Worm (Caenorhabditis elegans) whole organism, L2 larva: ENCODE data around the gene C35B1.9.

Experiments
- C34F6.9 ChIP-seq: fragments of 150-350 bp; optimal IDR thresholded peaks from 2 replicates; lab custom pipeline; 2014; ENCODE audit warnings: missing biosample characterization, missing genetic modification characterization
- F13H6.1 ChIP-seq: sonication (generic microtip); optimal IDR thresholded peaks from 2 replicates; lab custom pipeline; 2016; ENCODE audit warnings: missing genetic modification characterization, missing compliant biosample characterization
- R02D3.7 ChIP-seq: fragments of 150-350 bp; optimal IDR thresholded peaks from 2 replicates; lab custom pipeline; 2014; ENCODE audit warnings: missing biosample characterization, missing genetic modification characterization
- Y55F3AM.14 ChIP-seq: fragments of 200-800 bp; sonication (Bioruptor generic); optimal IDR thresholded peaks from 2 replicates; lab custom pipeline; 2018; ENCODE audit warnings: mild to moderate bottlenecking, missing genetic modification characterization, missing compliant biosample characterization
- ZK546.5 ChIP-seq: sonication (generic microtip); optimal IDR thresholded peaks from 2 replicates; lab custom pipeline; 2017; ENCODE audit warnings: missing biosample characterization, missing genetic modification characterization
- alr-1 ChIP-seq: fragments of 150-350 bp; optimal IDR thresholded peaks from 2 replicates; lab custom pipeline; 2014; ENCODE audit warnings: missing biosample characterization, missing genetic modification characterization
- aly-2 ChIP-seq: fragments of 150-350 bp; optimal IDR thresholded peaks from 2 replicates; lab custom pipeline; 2014; ENCODE audit warnings: missing biosample characterization, missing genetic modification characterization
- ama-1 ChIP-seq: fragments of 150-350 bp; optimal IDR thresholded peaks from 2 replicates; lab custom pipeline; 2018; ENCODE audit warnings: inconsistent platforms
- blmp-1 ChIP-seq: sonication (generic microtip); optimal IDR thresholded peaks from 2 replicates; lab custom pipeline; 2017; ENCODE audit warnings: missing genetic modification characterization, mild to moderate bottlenecking, missing compliant biosample characterization, antibody characterized with exemption, moderate library complexity; ENCODE audit not compliant: insufficient read depth
- ceh-16 ChIP-seq: fragments of 150-350 bp; optimal IDR thresholded peaks from 2 replicates; lab custom pipeline; 2014; ENCODE audit warnings: missing biosample characterization, missing genetic modification characterization
- ceh-82 ChIP-seq: fragments of 150-350 bp; optimal IDR thresholded peaks from 2 replicates; lab custom pipeline; 2014; ENCODE audit warnings: missing biosample characterization, missing genetic modification characterization
- crh-2 ChIP-seq: sonication (generic microtip); optimal IDR thresholded peaks from 2 replicates; lab custom pipeline; 2017; ENCODE audit warnings: missing biosample characterization, missing genetic modification characterization
- dmd-4 ChIP-seq: sonication (generic microtip); optimal IDR thresholded peaks from 2 replicates; lab custom pipeline; 2017; ENCODE audit warnings: missing biosample characterization, missing genetic modification characterization
- egl-27 ChIP-seq: sonication (generic microtip); optimal IDR thresholded peaks from 3 replicates; lab custom pipeline; 2017; ENCODE audit warnings: missing biosample characterization, missing genetic modification reagents, missing genetic modification characterization
- elt-1 ChIP-seq: fragments of 150-350 bp; optimal IDR thresholded peaks from 2 replicates; lab custom pipeline; 2014; ENCODE audit warnings: missing biosample characterization, missing genetic modification characterization
- elt-3 ChIP-seq: sonication (generic microtip); optimal IDR thresholded peaks from 2 replicates; lab custom pipeline; 2017; ENCODE audit warnings: missing biosample characterization, missing genetic modification characterization
- fos-1 ChIP-seq: fragments of 150-350 bp; optimal IDR thresholded peaks from 2 replicates; lab custom pipeline; 2014; ENCODE audit warnings: missing biosample characterization, missing genetic modification characterization
- gmeb-1 ChIP-seq: fragments of 150-350 bp; optimal IDR thresholded peaks from 2 replicates; lab custom pipeline; 2014; ENCODE audit warnings: missing biosample characterization, missing genetic modification characterization
- lin-11 ChIP-seq: fragments of 150-350 bp; sonication (generic microtip); optimal IDR thresholded peaks from 2 replicates; lab custom pipeline; 2014; ENCODE audit warnings: missing biosample characterization, missing genetic modification characterization, inconsistent platforms, mixed read lengths
- lin-13 ChIP-seq: fragments of 150-350 bp; optimal IDR thresholded peaks from 2 replicates; lab custom pipeline; 2014; ENCODE audit warnings: missing biosample characterization, missing genetic modification reagents, missing genetic modification characterization
- lin-39 ChIP-seq: fragments of 150-350 bp; optimal IDR thresholded peaks from 2 replicates; lab custom pipeline; 2014; ENCODE audit warnings: missing biosample characterization, missing genetic modification reagents, missing genetic modification characterization
- lsy-2 ChIP-seq, 2 experiments: fragments of 150-350 bp in 1 of 2; sonication (generic microtip) in 1 of 2; optimal IDR thresholded peaks; 2 replicates each; lab custom pipeline; 2014 to 2017; ENCODE audit warnings: missing biosample characterization in 2 of 2, missing genetic modification characterization in 2 of 2
- mab-5 ChIP-seq: fragments of 150-350 bp; optimal IDR thresholded peaks from 2 replicates; lab custom pipeline; 2014; ENCODE audit warnings: missing biosample characterization, missing genetic modification characterization
- mbf-1 ChIP-seq: sonication (generic microtip); optimal IDR thresholded peaks from 2 replicates; lab custom pipeline; 2017; ENCODE audit warnings: missing biosample characterization, missing genetic modification characterization
- mdl-1 ChIP-seq, 2 experiments: fragments of 150-350 bp in 1 of 2; sonication (generic microtip) in 1 of 2; optimal IDR thresholded peaks; 2 replicates each; lab custom pipeline; 2017; ENCODE audit warnings: missing biosample characterization in 2 of 2, missing genetic modification characterization in 2 of 2
- nhr-10 ChIP-seq: sonication (generic microtip); optimal IDR thresholded peaks from 2 replicates; lab custom pipeline; 2017; ENCODE audit warnings: missing biosample characterization, missing genetic modification characterization
- nhr-11 ChIP-seq: fragments of 150-350 bp; optimal IDR thresholded peaks from 2 replicates; lab custom pipeline; 2014; ENCODE audit warnings: missing biosample characterization, missing genetic modification characterization
- nhr-12 ChIP-seq: fragments of 150-350 bp; optimal IDR thresholded peaks from 2 replicates; lab custom pipeline; 2014; ENCODE audit warnings: missing biosample characterization, missing genetic modification characterization
- nhr-129 ChIP-seq: fragments of 150-350 bp; optimal IDR thresholded peaks from 2 replicates; lab custom pipeline; 2014; ENCODE audit warnings: missing biosample characterization, missing genetic modification characterization
- nhr-21 ChIP-seq: fragments of 150-350 bp; optimal IDR thresholded peaks from 2 replicates; lab custom pipeline; 2014; ENCODE audit warnings: missing biosample characterization, missing genetic modification characterization
- nhr-23 ChIP-seq: fragments of 150-350 bp; optimal IDR thresholded peaks from 2 replicates; lab custom pipeline; 2014; ENCODE audit warnings: missing biosample characterization, missing genetic modification reagents, missing genetic modification characterization
- nhr-237 ChIP-seq: fragments of 150-350 bp; optimal IDR thresholded peaks from 2 replicates; lab custom pipeline; 2014; ENCODE audit warnings: missing biosample characterization, missing genetic modification characterization
- nhr-25 ChIP-seq: fragments of 150-350 bp; sonication (generic microtip); optimal IDR thresholded peaks from 3 replicates; lab custom pipeline; 2014; ENCODE audit warnings: missing biosample characterization, missing genetic modification characterization
- nhr-6 ChIP-seq: fragments of 150-350 bp; optimal IDR thresholded peaks from 2 replicates; lab custom pipeline; 2014; ENCODE audit warnings: missing biosample characterization, missing genetic modification characterization
- nhr-77 ChIP-seq: fragments of 150-350 bp; optimal IDR thresholded peaks from 2 replicates; lab custom pipeline; 2014; ENCODE audit warnings: missing biosample characterization, missing genetic modification characterization
- peb-1 ChIP-seq: fragments of 150-350 bp; optimal IDR thresholded peaks from 2 replicates; lab custom pipeline; 2014; ENCODE audit warnings: missing biosample characterization, missing genetic modification characterization
- sem-4 ChIP-seq: fragments of 150-350 bp; optimal IDR thresholded peaks from 2 replicates; lab custom pipeline; 2014; ENCODE audit warnings: missing biosample characterization, missing genetic modification reagents, missing genetic modification characterization
- skn-1 ChIP-seq: sonication (generic microtip); optimal IDR thresholded peaks from 2 replicates; lab custom pipeline; 2017; ENCODE audit warnings: missing biosample characterization, missing genetic modification characterization
- sma-3 ChIP-seq: sonication (generic microtip); optimal IDR thresholded peaks from 2 replicates; lab custom pipeline; 2016; ENCODE audit warnings: missing genetic modification reagents, missing genetic modification characterization, missing compliant biosample characterization
- sma-9 ChIP-seq, 2 experiments: fragments of 150-350 bp in 1 of 2; sonication (generic microtip) in 1 of 2; optimal IDR thresholded peaks; 2 replicates each; lab custom pipeline; 2014 to 2016; ENCODE audit warnings: missing genetic modification characterization in 2 of 2, mild to moderate bottlenecking in 1 of 2, missing biosample characterization in 1 of 2, missing compliant biosample characterization in 1 of 2, missing genetic modification reagents in 1 of 2, moderate library complexity in 1 of 2
- snpc-4 ChIP-seq: fragments of 150-350 bp; optimal IDR thresholded peaks from 2 replicates; lab custom pipeline; 2014; ENCODE audit warnings: missing biosample characterization, missing genetic modification characterization
- unc-39 ChIP-seq: fragments of 150-350 bp; optimal IDR thresholded peaks from 2 replicates; lab custom pipeline; 2014; ENCODE audit warnings: missing biosample characterization, missing genetic modification characterization
- unc-55 ChIP-seq: fragments of 150-350 bp; sonication (generic microtip); optimal IDR thresholded peaks from 3 replicates; lab custom pipeline; 2014; ENCODE audit warnings: missing biosample characterization, missing genetic modification reagents, missing genetic modification characterization
- unc-62 ChIP-seq: fragments of 150-350 bp; optimal IDR thresholded peaks from 2 replicates; lab custom pipeline; 2014; ENCODE audit warnings: missing biosample characterization, missing genetic modification reagents, missing genetic modification characterization
- zag-1 ChIP-seq: fragments of 150-350 bp; optimal IDR thresholded peaks from 2 replicates; lab custom pipeline; 2014; ENCODE audit warnings: missing biosample characterization, missing genetic modification characterization
- ztf-1 ChIP-seq: fragments of 200-800 bp; sonication (Bioruptor generic); conservative IDR thresholded peaks from 2 replicates; pipeline ENCODE4 v1.3.6; 2022; ENCODE audit warnings: missing genetic modification characterization, missing compliant biosample characterization
- ztf-11 ChIP-seq: sonication (generic microtip); optimal IDR thresholded peaks from 2 replicates; lab custom pipeline; 2017; ENCODE audit warnings: missing biosample characterization, missing genetic modification characterization
- ztf-4 ChIP-seq: fragments of 150-350 bp; optimal IDR thresholded peaks from 2 replicates; lab custom pipeline; 2014; ENCODE audit warnings: missing biosample characterization, missing genetic modification characterization

C35B1.9 gene

ce11 chrIV:4099773-4100172 is 19.0 kb upstream of the C35B1.9 start:
- TF ChIP-seq lsy-2 (tag; optimal IDR thresholded peaks at IDR 0.05; lab: Kevin White, UChicago), result peak in 1 of 2 experiments; percentile 13
- peak; percentile 10 for TF ChIP-seq nhr-129
- no peak for TF ChIP-seq sma-3 (GFP tag; lab: Kevin White, UChicago)

DNA sequence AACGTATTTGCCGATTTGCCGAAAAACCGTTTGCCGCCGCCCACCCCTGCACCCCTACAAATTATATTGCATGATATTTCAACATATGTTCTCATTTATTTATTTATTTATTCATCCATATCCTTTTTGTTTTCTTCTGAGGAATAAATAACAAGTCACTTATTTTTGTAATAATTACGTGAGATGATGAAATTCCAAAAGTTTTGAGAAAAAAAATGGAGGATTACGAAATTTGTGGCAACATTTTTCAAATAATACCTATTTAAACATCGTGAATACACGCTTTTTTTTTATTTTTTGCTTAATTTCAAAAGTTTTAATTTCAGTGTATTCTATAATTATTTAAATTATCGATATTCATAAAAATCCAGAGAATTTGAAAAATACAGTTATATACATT is 16.2 kb upstream of the C35B1.9 start:
- TF ChIP-seq nhr-129, result peak; percentile 26
- no peak for TF ChIP-seq ztf-11 (tag; lab: Kevin White, UChicago)
- no peak for TF ChIP-seq nhr-237 (tag; lab: Kevin White, UChicago)

- TF ChIP-seq ceh-16, result no peak
- peak; percentile 0 for TF ChIP-seq unc-55 (GFP tag; lab: Kevin White, UChicago)
Measured at ce11 chrIV:4094364-4094763, 13.6 kb upstream of the C35B1.9 start.

DNA sequence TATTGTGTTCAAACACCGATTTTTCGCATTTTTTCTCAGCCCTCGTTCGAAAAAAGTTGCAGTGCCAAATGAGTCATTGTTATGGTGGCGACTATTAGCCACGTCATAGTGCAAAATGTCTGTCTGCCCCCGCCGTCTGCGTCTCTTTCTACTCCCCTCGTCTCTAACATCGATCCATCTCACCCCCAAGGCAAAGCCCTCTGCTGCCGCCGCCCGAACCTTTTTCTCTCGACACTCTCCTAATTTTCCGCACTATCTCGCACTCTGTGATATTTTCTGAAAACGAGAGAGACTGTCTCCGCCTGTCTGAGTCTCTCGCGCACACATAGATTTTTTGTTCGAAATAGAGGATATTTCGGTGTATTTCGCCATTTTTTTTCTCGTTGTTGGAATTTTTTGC is 12.3 kb upstream of the C35B1.9 start:
- TF ChIP-seq ztf-1 (GFP tag; lab: Robert Waterston, UW), result no peak
- TF ChIP-seq sem-4 (tag; lab: Kevin White, UChicago), result peak; percentile 54
- TF ChIP-seq elt-3 (tag; lab: Kevin White, UChicago), result no peak
- peak; percentile 84 for TF ChIP-seq sma-3 (GFP tag; lab: Kevin White, UChicago)
- no peak for TF ChIP-seq alr-1 (tag; lab: Kevin White, UChicago)
- peak; percentile 89 for TF ChIP-seq sma-9 (GFP tag; optimal IDR thresholded peaks at IDR 0.05; lab: Kevin White, UChicago)
- no peak for TF ChIP-seq sma-9 (tag; optimal IDR thresholded peaks at IDR 0.05; lab: Kevin White, UChicago)
- no peak for TF ChIP-seq ZK546.5 (tag; lab: Kevin White, UChicago)
- peak; percentile 67 for TF ChIP-seq egl-27
- TF ChIP-seq lin-11 (tag; lab: Kevin White, UChicago), result peak; percentile 4
- peak; percentile 69 for TF ChIP-seq nhr-129
- TF ChIP-seq nhr-25 (tag; lab: Kevin White, UChicago), result peak; percentile 51
- TF ChIP-seq zag-1 (tag; lab: Kevin White, UChicago), result peak; percentile 54
- no peak for TF ChIP-seq ceh-16
- peak; percentile 4 for TF ChIP-seq nhr-237 (tag; lab: Kevin White, UChicago)
- TF ChIP-seq R02D3.7, result no peak
- no peak for TF ChIP-seq blmp-1 (tag; lab: Kevin White, UChicago)
- peak; percentile 57 for TF ChIP-seq nhr-21 (tag; lab: Kevin White, UChicago)
- peak; percentile 62 to 83 for TF ChIP-seq lsy-2 (tag; optimal IDR thresholded peaks at IDR 0.05; lab: Kevin White, UChicago)
- TF ChIP-seq dmd-4 (tag; lab: Kevin White, UChicago), result no peak
- TF ChIP-seq F13H6.1 (tag; lab: Kevin White, UChicago), result peak; percentile 91
- TF ChIP-seq ama-1, result no peak
- TF ChIP-seq nhr-23 (tag; lab: Kevin White, UChicago), result no peak
- no peak for TF ChIP-seq nhr-12 (tag; lab: Kevin White, UChicago)
- TF ChIP-seq elt-1 (tag; lab: Kevin White, UChicago), result no peak
- TF ChIP-seq skn-1 (tag; lab: Kevin White, UChicago), result no peak
- TF ChIP-seq nhr-11 (tag; lab: Kevin White, UChicago), result no peak
- no peak for TF ChIP-seq nhr-10 (tag; lab: Kevin White, UChicago)
- no peak for TF ChIP-seq peb-1 (tag; lab: Kevin White, UChicago)
- TF ChIP-seq gmeb-1 (tag; lab: Kevin White, UChicago), result peak; percentile 67
- TF ChIP-seq mdl-1 (tag; optimal IDR thresholded peaks at IDR 0.05; lab: Kevin White, UChicago), result peak in 1 of 2 experiments; percentile 58
- peak; percentile 90 for TF ChIP-seq fos-1 (tag; lab: Kevin White, UChicago)
- peak; percentile 26 for TF ChIP-seq Y55F3AM.14 (GFP tag; lab: Kevin White, UChicago)
- TF ChIP-seq snpc-4 (tag; lab: Kevin White, UChicago), result peak; percentile 49
- peak; percentile 66 for TF ChIP-seq lin-13 (GFP tag; lab: Kevin White, UChicago)
- TF ChIP-seq unc-62 (GFP tag; lab: Kevin White, UChicago), result no peak
- no peak for TF ChIP-seq ztf-11 (tag; lab: Kevin White, UChicago)
- peak; percentile 55 for TF ChIP-seq ztf-4 (tag; lab: Kevin White, UChicago)
- TF ChIP-seq mab-5 (tag; lab: Kevin White, UChicago), result peak; percentile 23
- TF ChIP-seq unc-55 (GFP tag; lab: Kevin White, UChicago), result peak; percentile 84
- TF ChIP-seq nhr-6 (tag; lab: Kevin White, UChicago), result peak; percentile 44
- TF ChIP-seq mbf-1 (tag; lab: Kevin White, UChicago), result no peak
- no peak for TF ChIP-seq lin-39 (tag; lab: Kevin White, UChicago)
- no peak for TF ChIP-seq nhr-77 (tag; lab: Kevin White, UChicago)
- TF ChIP-seq crh-2 (tag; lab: Kevin White, UChicago), result peak; percentile 96
- no peak for TF ChIP-seq aly-2
- no peak for TF ChIP-seq unc-39
- peak; percentile 75 for TF ChIP-seq ceh-82 (tag; lab: Kevin White, UChicago)
- peak; percentile 78 for TF ChIP-seq C34F6.9 (tag; lab: Kevin White, UChicago)
